Worm (Caenorhabditis elegans) whole organism, L4/young adult: ENCODE data around the gene lgc-10.

Source experiments
- W03F9.2 ChIP-seq: fragments of 150-350 bp; optimal IDR thresholded peaks from 2 replicates; lab custom pipeline; 2014; ENCODE audit warnings: missing biosample characterization, missing genetic modification characterization
- dao-5 ChIP-seq: sonication (generic microtip); optimal IDR thresholded peaks from 2 replicates; lab custom pipeline; 2016; ENCODE audit warnings: missing genotype, missing genetic modification characterization, moderate library complexity, missing compliant biosample characterization
- him-1 ChIP-seq: sonication (generic microtip); optimal IDR thresholded peaks from 2 replicates; lab custom pipeline; 2016; ENCODE audit warnings: missing genotype, missing genetic modification reagents, missing genetic modification characterization, missing compliant biosample characterization

DNA sequence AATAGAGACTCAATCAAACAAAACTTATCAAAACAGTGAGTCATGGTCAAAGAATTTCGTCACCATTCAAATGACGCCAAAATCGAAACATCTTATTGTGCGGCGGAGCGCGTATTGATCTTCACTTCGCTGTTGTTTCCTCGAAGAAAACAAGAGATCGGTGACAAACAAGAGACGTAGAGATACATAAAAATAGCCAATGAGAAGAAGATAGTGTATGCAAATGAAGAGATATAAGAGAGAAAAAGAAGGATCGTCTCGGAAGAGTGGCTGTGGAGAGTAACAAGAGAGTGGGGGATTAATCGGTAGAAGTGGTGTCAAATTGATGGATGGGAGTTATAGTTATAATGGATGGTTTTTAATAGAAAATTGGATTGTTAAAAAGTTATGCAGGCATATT, 17.4 kb upstream of the lgc-10 start:
- TF ChIP-seq him-1 (tag; lab: Kevin White, UChicago) = no peak
- no peak for TF ChIP-seq W03F9.2
- no peak for TF ChIP-seq dao-5 (tag; lab: Kevin White, UChicago)
